Fruit fly (Drosophila melanogaster) whole organism, prepupa: Measurements from ENCODE around the gene CG43896.
A peak's percentile ranks its signal among the peaks of the same experiment; 100 is the strongest.

Source experiments
- Blimp-1 ChIP-seq: fragments of 200-800 bp; sonication (Bioruptor generic); optimal IDR thresholded peaks from 3 replicates; lab custom pipeline; 2017; ENCODE audit warnings: missing biosample characterization, missing genetic modification characterization, mild to moderate bottlenecking, moderate library complexity, missing genetic modification reagents
- CG10631 ChIP-seq: fragments of 200-800 bp; sonication (Bioruptor generic); optimal IDR thresholded peaks from 2 replicates; lab custom pipeline; 2016; ENCODE audit warnings: missing biosample characterization, missing genetic modification characterization
- CG11294 ChIP-seq: fragments of 200-800 bp; sonication (Bioruptor generic); IDR thresholded peaks from 2 replicates; pipeline ENCODE4 v1.3.6; 2022; ENCODE audit warnings: missing biosample characterization, missing genetic modification characterization
- CG11762 ChIP-seq: fragments of 200-800 bp; sonication (Bioruptor generic); optimal IDR thresholded peaks from 3 replicates; lab custom pipeline; 2016; ENCODE audit warnings: missing biosample characterization, missing genetic modification characterization; ENCODE audit not compliant: insufficient read depth
- CG11902 ChIP-seq: fragments of 200-800 bp; sonication (Bioruptor generic); optimal IDR thresholded peaks from 3 replicates; lab custom pipeline; 2016; ENCODE audit warnings: missing biosample characterization, missing genetic modification characterization
- CG15336 ChIP-seq: fragments of 200-800 bp; sonication (Bioruptor generic); IDR thresholded peaks from 2 replicates; pipeline ENCODE4 v1.3.6; 2022; ENCODE audit warnings: missing biosample characterization, missing genetic modification characterization
- CG1621 ChIP-seq: fragments of 200-800 bp; sonication (Bioruptor generic); optimal IDR thresholded peaks from 3 replicates; lab custom pipeline; 2018; ENCODE audit warnings: missing biosample characterization, mild to moderate bottlenecking, missing genetic modification characterization
- CG16779 ChIP-seq: fragments of 200-800 bp; sonication (Bioruptor generic); optimal IDR thresholded peaks from 3 replicates; lab custom pipeline; 2017; ENCODE audit warnings: missing biosample characterization, mild to moderate bottlenecking, missing genetic modification characterization
- CG3032 ChIP-seq: fragments of 200-800 bp; optimal IDR thresholded peaks from 2 replicates; lab custom pipeline; 2019; ENCODE audit warnings: missing biosample characterization, mild to moderate bottlenecking, missing genetic modification characterization, moderate library complexity
- CG31627 ChIP-seq: fragments of 200-800 bp; sonication (Bioruptor generic); optimal IDR thresholded peaks from 3 replicates; lab custom pipeline; 2016; ENCODE audit warnings: missing biosample characterization, missing genetic modification characterization
- CG32006 ChIP-seq: fragments of 200-800 bp; sonication (Bioruptor generic); optimal IDR thresholded peaks from 3 replicates; lab custom pipeline; 2017; ENCODE audit warnings: missing biosample characterization, mild to moderate bottlenecking, missing genetic modification characterization
- CG34406 ChIP-seq: fragments of 200-800 bp; sonication (Bioruptor generic); optimal IDR thresholded peaks from 3 replicates; lab custom pipeline; 2016; ENCODE audit warnings: missing biosample characterization, missing genetic modification characterization
- CG3919 ChIP-seq: fragments of 200-800 bp; sonication (Bioruptor generic); optimal IDR thresholded peaks from 3 replicates; lab custom pipeline; 2016; ENCODE audit warnings: missing biosample characterization, missing genetic modification characterization
- CG4318 ChIP-seq: fragments of 200-800 bp; sonication (Bioruptor generic); optimal IDR thresholded peaks from 3 replicates; lab custom pipeline; 2017; ENCODE audit warnings: missing biosample characterization, mild to moderate bottlenecking, missing genetic modification characterization
- CG6163 ChIP-seq: fragments of 200-800 bp; sonication (Bioruptor generic); IDR thresholded peaks from 3 replicates; pipeline ENCODE4 v1.3.6; 2022; ENCODE audit warnings: missing biosample characterization, missing genetic modification characterization
- CG6276 ChIP-seq: fragments of 200-800 bp; sonication (Bioruptor generic); optimal IDR thresholded peaks from 2 replicates; lab custom pipeline; 2017; ENCODE audit warnings: missing biosample characterization, mild to moderate bottlenecking, missing genetic modification characterization
- CG6792 ChIP-seq: fragments of 200-800 bp; sonication (Bioruptor generic); optimal IDR thresholded peaks from 3 replicates; lab custom pipeline; 2016; ENCODE audit warnings: missing biosample characterization, missing genetic modification characterization
- CG6854 ChIP-seq: fragments of 200-800 bp; sonication (Bioruptor generic); optimal IDR thresholded peaks from 2 replicates; lab custom pipeline; 2017; ENCODE audit warnings: missing biosample characterization, mild to moderate bottlenecking, missing genetic modification characterization
- CG7368 ChIP-seq: fragments of 200-800 bp; sonication (Bioruptor generic); optimal IDR thresholded peaks from 3 replicates; lab custom pipeline; 2016; ENCODE audit warnings: missing biosample characterization, missing genetic modification characterization
- CG8119 ChIP-seq: fragments of 200-800 bp; sonication (Bioruptor generic); IDR thresholded peaks from 3 replicates; pipeline ENCODE4 v1.3.6; 2022; ENCODE audit warnings: missing biosample characterization, missing genetic modification characterization
- CG8319 ChIP-seq: fragments of 200-800 bp; sonication (Bioruptor generic); optimal IDR thresholded peaks from 3 replicates; lab custom pipeline; 2016; ENCODE audit warnings: missing biosample characterization, missing genetic modification characterization
- CG8632 ChIP-seq: fragments of 200-800 bp; sonication (Bioruptor generic); optimal IDR thresholded peaks from 3 replicates; lab custom pipeline; 2016; ENCODE audit warnings: missing biosample characterization, missing genetic modification characterization
- Eip75B ChIP-seq: fragments of 200-800 bp; sonication (Bioruptor generic); optimal IDR thresholded peaks from 3 replicates; lab custom pipeline; 2016; ENCODE audit warnings: missing biosample characterization, missing genetic modification characterization
- Eip78C ChIP-seq: fragments of 200-800 bp; sonication (Bioruptor generic); peaks from one replicate; lab custom pipeline; 2016; ENCODE audit warnings: missing biosample characterization, missing genetic modification characterization
- Ets21C ChIP-seq: fragments of 200-800 bp; sonication (Bioruptor generic); optimal IDR thresholded peaks from 3 replicates; lab custom pipeline; 2016; ENCODE audit warnings: missing biosample characterization, missing genetic modification characterization
- Ets96B ChIP-seq: fragments of 200-800 bp; optimal IDR thresholded peaks from 2 replicates; lab custom pipeline; 2019; ENCODE audit warnings: missing biosample characterization, mild to moderate bottlenecking, missing genetic modification characterization, moderate library complexity
- Hr39 ChIP-seq: fragments of 200-800 bp; sonication (Bioruptor generic); optimal IDR thresholded peaks from 2 replicates; lab custom pipeline; 2016; ENCODE audit warnings: missing biosample characterization, missing genetic modification characterization
- Lpt ChIP-seq: fragments of 200-800 bp; sonication (Bioruptor generic); optimal IDR thresholded peaks from 3 replicates; lab custom pipeline; 2016; ENCODE audit warnings: missing biosample characterization, missing genetic modification characterization
- Met ChIP-seq: fragments of 200-800 bp; sonication (Bioruptor generic); optimal IDR thresholded peaks from 3 replicates; lab custom pipeline; 2016; ENCODE audit warnings: missing biosample characterization, missing genetic modification characterization
- OdsH ChIP-seq: fragments of 200-800 bp; sonication (Bioruptor generic); optimal IDR thresholded peaks from 3 replicates; lab custom pipeline; 2016; ENCODE audit warnings: missing biosample characterization, missing genetic modification characterization
- Smox ChIP-seq: fragments of 200-800 bp; sonication (Bioruptor generic); optimal IDR thresholded peaks from 3 replicates; lab custom pipeline; 2016; ENCODE audit warnings: missing biosample characterization, missing genetic modification characterization
- Sox102F ChIP-seq: fragments of 200-800 bp; sonication (Bioruptor generic); optimal IDR thresholded peaks from 2 replicates; lab custom pipeline; 2016; ENCODE audit warnings: missing biosample characterization, mild to moderate bottlenecking, missing genetic modification characterization
- Sox14 ChIP-seq: fragments of 200-800 bp; sonication (Bioruptor generic); optimal IDR thresholded peaks from 3 replicates; lab custom pipeline; 2016; ENCODE audit warnings: missing biosample characterization, missing genetic modification characterization
- Sox15 ChIP-seq: fragments of 200-800 bp; sonication (Bioruptor generic); optimal IDR thresholded peaks from 3 replicates; lab custom pipeline; 2016; ENCODE audit warnings: missing biosample characterization, missing genetic modification characterization
- achi ChIP-seq: fragments of 200-800 bp; sonication (Bioruptor generic); optimal IDR thresholded peaks from 3 replicates; lab custom pipeline; 2016; ENCODE audit warnings: missing biosample characterization, missing genetic modification characterization
- acj6 ChIP-seq: fragments of 200-800 bp; sonication (Bioruptor generic); optimal IDR thresholded peaks from 3 replicates; lab custom pipeline; 2016; ENCODE audit warnings: missing biosample characterization, missing genetic modification characterization
- cyc ChIP-seq: fragments of 200-800 bp; sonication (Bioruptor generic); optimal IDR thresholded peaks from 3 replicates; lab custom pipeline; 2016; ENCODE audit warnings: missing biosample characterization, missing genetic modification characterization
- dac ChIP-seq: fragments of 200-800 bp; sonication (Bioruptor generic); optimal IDR thresholded peaks from 2 replicates; lab custom pipeline; 2017; ENCODE audit warnings: missing biosample characterization, mild to moderate bottlenecking, missing genetic modification characterization
- eg ChIP-seq: fragments of 200-800 bp; sonication (Bioruptor generic); IDR thresholded peaks from 3 replicates; pipeline ENCODE4 v1.3.6; 2022; ENCODE audit warnings: missing biosample characterization, missing genetic modification characterization
- esn ChIP-seq: fragments of 200-800 bp; sonication (Bioruptor generic); optimal IDR thresholded peaks from 2 replicates; lab custom pipeline; 2016; ENCODE audit warnings: missing biosample characterization, mild to moderate bottlenecking, missing genetic modification characterization, moderate library complexity
- fd59A ChIP-seq: fragments of 200-800 bp; sonication (Bioruptor generic); optimal IDR thresholded peaks from 2 replicates; lab custom pipeline; 2017; ENCODE audit warnings: missing biosample characterization, mild to moderate bottlenecking, missing genetic modification characterization, missing genetic modification reagents
- fd85E ChIP-seq: fragments of 200-800 bp; sonication (Bioruptor generic); optimal IDR thresholded peaks from 3 replicates; lab custom pipeline; 2016; ENCODE audit warnings: missing biosample characterization, missing genetic modification characterization
- lz ChIP-seq: fragments of 200-800 bp; sonication (Bioruptor generic); optimal IDR thresholded peaks from 3 replicates; lab custom pipeline; 2016; ENCODE audit warnings: missing biosample characterization, missing genetic modification characterization
- net ChIP-seq: fragments of 200-800 bp; sonication (Bioruptor generic); optimal IDR thresholded peaks from 3 replicates; lab custom pipeline; 2016; ENCODE audit warnings: missing biosample characterization, missing genetic modification characterization
- pdm3 ChIP-seq: fragments of 200-800 bp; sonication (Bioruptor generic); optimal IDR thresholded peaks from 3 replicates; lab custom pipeline; 2016; ENCODE audit warnings: missing biosample characterization, missing genetic modification characterization
- salr ChIP-seq, 2 experiments: fragments of 200-800 bp; sonication (Bioruptor generic); optimal IDR thresholded peaks; 3 replicates each; lab custom pipeline; 2016 to 2018; ENCODE audit warnings: missing biosample characterization in 2 of 2, missing genetic modification characterization in 2 of 2, mild to moderate bottlenecking in 1 of 2
- spab ChIP-seq: fragments of 200-800 bp; sonication (Bioruptor generic); optimal IDR thresholded peaks from 2 replicates; lab custom pipeline; 2017; ENCODE audit warnings: missing biosample characterization, mild to moderate bottlenecking, missing genetic modification characterization, missing genetic modification reagents
- ss ChIP-seq, 2 experiments: fragments of 200-800 bp; sonication (Bioruptor generic); optimal IDR thresholded peaks; 2 replicates in 1 of 2; 3 replicates in 1 of 2; lab custom pipeline; 2017 to 2018; ENCODE audit warnings: mild to moderate bottlenecking in 2 of 2, missing biosample characterization in 2 of 2, missing genetic modification characterization in 2 of 2, moderate library complexity in 1 of 2
- svp ChIP-seq: fragments of 200-800 bp; sonication (Bioruptor generic); peaks from one replicate; lab custom pipeline; 2016; ENCODE audit warnings: missing biosample characterization, missing genetic modification characterization
- topi ChIP-seq: fragments of 200-800 bp; sonication (Bioruptor generic); optimal IDR thresholded peaks from 3 replicates; lab custom pipeline; 2016; ENCODE audit warnings: missing biosample characterization, missing genetic modification characterization
- vri ChIP-seq: fragments of 200-800 bp; sonication (Bioruptor generic); optimal IDR thresholded peaks from 3 replicates; lab custom pipeline; 2016; ENCODE audit warnings: missing biosample characterization, mild to moderate bottlenecking, missing genetic modification characterization

The CG43896 gene

DNA sequence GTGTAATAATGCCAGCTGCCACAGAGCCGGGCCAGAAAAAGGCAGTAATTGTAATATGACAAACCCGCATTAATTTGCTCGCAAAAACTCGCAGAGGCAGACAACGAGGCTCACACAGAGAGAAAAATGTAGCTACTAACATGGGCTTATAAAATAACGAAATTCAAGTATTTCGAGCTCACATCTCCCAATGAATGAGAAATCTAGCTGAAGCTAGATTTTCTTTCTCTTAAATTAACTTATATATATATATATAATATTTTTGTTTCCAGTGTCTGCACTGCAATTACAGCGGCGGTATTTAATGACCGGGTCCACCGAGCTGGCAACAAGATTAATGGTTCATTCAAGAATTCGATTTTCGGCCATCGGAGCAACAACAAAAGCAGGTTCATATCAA, 40.3 kb downstream of the CG43896 start:
- TF ChIP-seq CG31627 = peak; percentile 20
- peak; percentile 56 for TF ChIP-seq vri (GFP tag; lab: Kevin White, UChicago)
- TF ChIP-seq acj6 (GFP tag; lab: Kevin White, UChicago) = peak; percentile 53
- peak; percentile 67 for TF ChIP-seq CG15336
- TF ChIP-seq Sox102F (GFP tag; lab: Kevin White, UChicago) = peak; percentile 64
- TF ChIP-seq CG11902 = peak; percentile 49
- peak; percentile 87 for TF ChIP-seq Eip78C
- no peak for TF ChIP-seq fd85E (GFP tag; lab: Kevin White, UChicago)
- no peak for TF ChIP-seq spab (GFP tag; lab: Kevin White, UChicago)
- peak; percentile 31 for TF ChIP-seq CG11762 (GFP tag; lab: Kevin White, UChicago)
- TF ChIP-seq CG6792 (GFP tag; lab: Kevin White, UChicago) = peak; percentile 47
- TF ChIP-seq Ets96B = peak; percentile 24
- TF ChIP-seq Sox14 (GFP tag; lab: Kevin White, UChicago) = peak; percentile 4
- TF ChIP-seq dac = no peak
- TF ChIP-seq Ets21C = no peak
- TF ChIP-seq CG6854 = peak; percentile 68
- peak; percentile 44 for TF ChIP-seq Sox15
- TF ChIP-seq Blimp-1 = peak; percentile 56
- TF ChIP-seq esn (GFP tag; lab: Kevin White, UChicago) = peak; percentile 68
- peak; percentile 49 for TF ChIP-seq CG6276 (GFP tag; lab: Kevin White, UChicago)
- TF ChIP-seq CG3919 = peak; percentile 45
- TF ChIP-seq Hr39 (GFP tag; lab: Kevin White, UChicago) = peak; percentile 39
- peak; percentile 45 for TF ChIP-seq CG7368 (GFP tag; lab: Kevin White, UChicago)
- peak; percentile 6 for TF ChIP-seq pdm3 (GFP tag; lab: Kevin White, UChicago)
- TF ChIP-seq cyc (GFP tag; lab: Kevin White, UChicago) = peak; percentile 41
- peak; percentile 78 for TF ChIP-seq svp (GFP tag; lab: Kevin White, UChicago)
- TF ChIP-seq OdsH (GFP tag; lab: Kevin White, UChicago) = peak; percentile 62
- TF ChIP-seq CG10631 (GFP tag; lab: Kevin White, UChicago) = peak; percentile 22
- TF ChIP-seq CG1621 (tag; lab: Kevin White, UChicago) = no peak
- TF ChIP-seq CG8632 (GFP tag; lab: Kevin White, UChicago) = peak; percentile 76
- no peak for TF ChIP-seq salr (GFP tag; optimal IDR thresholded peaks at IDR 0.05; lab: Kevin White, UChicago)
- TF ChIP-seq ss (GFP tag; optimal IDR thresholded peaks at IDR 0.05; lab: Kevin White, UChicago) = no peak
- peak; percentile 56 for TF ChIP-seq CG11294 (GFP tag; lab: Robert Waterston, UW)
- peak; percentile 1 for TF ChIP-seq Eip75B (GFP tag; lab: Kevin White, UChicago)
- TF ChIP-seq Smox (GFP tag; lab: Kevin White, UChicago) = peak; percentile 23
- TF ChIP-seq CG8319 (GFP tag; lab: Kevin White, UChicago) = peak; percentile 10
- TF ChIP-seq Met (GFP tag; lab: Kevin White, UChicago) = peak; percentile 57
- peak; percentile 57 for TF ChIP-seq CG32006 (GFP tag; lab: Kevin White, UChicago)
- peak; percentile 80 for TF ChIP-seq CG6163 (GFP tag; lab: Robert Waterston, UW)
- TF ChIP-seq CG4318 (GFP tag; lab: Kevin White, UChicago) = no peak
- TF ChIP-seq eg (GFP tag; lab: Robert Waterston, UW) = peak; percentile 80
- no peak for TF ChIP-seq CG16779 (tag; lab: Kevin White, UChicago)
- TF ChIP-seq lz (GFP tag; lab: Kevin White, UChicago) = peak; percentile 24
- TF ChIP-seq Lpt (GFP tag; lab: Kevin White, UChicago) = no peak
- peak; percentile 58; the same call in 2 of the 3 replicates for TF ChIP-seq CG8119 (GFP tag; lab: Robert Waterston, UW)
- peak; percentile 5 for TF ChIP-seq CG3032 (tag; lab: Kevin White, UChicago)
- TF ChIP-seq CG34406 (GFP tag; lab: Kevin White, UChicago) = peak; percentile 68
- peak; percentile 21 for TF ChIP-seq net
- TF ChIP-seq achi (GFP tag; lab: Kevin White, UChicago) = peak; percentile 70
- TF ChIP-seq fd59A = no peak
- TF ChIP-seq topi (GFP tag; lab: Kevin White, UChicago) = peak; percentile 42
